Worm (Caenorhabditis elegans) whole organism, mixed stage, embryonic: ENCODE data around the gene fbxc-48.

ENCODE experiments used
- hlh-1 ChIP-seq: fragments of 150-350 bp; optimal IDR thresholded peaks from 2 replicates; lab custom pipeline; 2014; ENCODE audit warnings: missing biosample characterization, missing genetic modification reagents, missing genetic modification characterization
- lsy-2 ChIP-seq: fragments of 150-350 bp; optimal IDR thresholded peaks from 2 replicates; lab custom pipeline; 2014; ENCODE audit warnings: missing biosample characterization, missing genetic modification characterization
- mep-1 ChIP-seq: fragments of 150-350 bp; optimal IDR thresholded peaks from 2 replicates; lab custom pipeline; 2017; ENCODE audit warnings: missing biosample characterization, missing genetic modification reagents, missing genetic modification characterization, inconsistent platforms
- nhr-237 ChIP-seq: fragments of 150-350 bp; optimal IDR thresholded peaks from 2 replicates; lab custom pipeline; 2014; ENCODE audit warnings: missing biosample characterization, missing genetic modification characterization
- unc-120 ChIP-seq: sonication (generic microtip); optimal IDR thresholded peaks from 2 replicates; lab custom pipeline; 2017; ENCODE audit warnings: missing genetic modification characterization, missing compliant biosample characterization; ENCODE audit not compliant: poor library complexity, severe bottlenecking
- unc-39 ChIP-seq: fragments of 150-350 bp; optimal IDR thresholded peaks from 2 replicates; lab custom pipeline; 2014; ENCODE audit warnings: missing biosample characterization, missing genetic modification characterization
- unc-62 ChIP-seq: fragments of 150-350 bp; optimal IDR thresholded peaks from 2 replicates; lab custom pipeline; 2014; ENCODE audit warnings: missing biosample characterization, missing genetic modification reagents, missing genetic modification characterization
- ztf-11 ChIP-seq: fragments of 150-350 bp; optimal IDR thresholded peaks from 2 replicates; lab custom pipeline; 2014; ENCODE audit warnings: missing biosample characterization, missing genetic modification characterization

- TF ChIP-seq nhr-237 (tag; lab: Kevin White, UChicago), result no peak
- no peak for TF ChIP-seq unc-62
- TF ChIP-seq unc-39 (tag; lab: Kevin White, UChicago), result no peak
- TF ChIP-seq mep-1 (tag; lab: Kevin White, UChicago), result no peak
- TF ChIP-seq lsy-2, result no peak
- no peak for TF ChIP-seq ztf-11
- no peak for TF ChIP-seq hlh-1 (tag; lab: Kevin White, UChicago)
- no peak for TF ChIP-seq unc-120 (tag; lab: Kevin White, UChicago)
Observed at ce11 chrII:691550-691949, 49.2 kb downstream of the fbxc-48 start, which contains the start of gene T02H6.3.
